Fruit fly (Drosophila melanogaster) whole organism, embryonic: ENCODE results near the gene mof.

ENCODE experiments used
- Adf1 ChIP-seq: fragments of 200-800 bp; sonication (Bioruptor generic); IDR thresholded peaks from 2 replicates; pipeline ENCODE4 v1.3.6; 2022; ENCODE audit warnings: missing biosample characterization, missing genetic modification characterization
- BEAF-32 ChIP-seq: fragments of 200-800 bp; sonication (Bioruptor generic); optimal IDR thresholded peaks from 3 replicates; lab custom pipeline; 2017; ENCODE audit warnings: missing biosample characterization, missing genetic modification characterization, mild to moderate bottlenecking, moderate library complexity, missing genetic modification reagents
- CG11093 ChIP-seq: fragments of 200-800 bp; sonication (Bioruptor generic); IDR thresholded peaks from 3 replicates; pipeline ENCODE4 v1.3.6; 2022; ENCODE audit warnings: missing biosample characterization, missing genetic modification characterization
- CG1647 ChIP-seq: fragments of 200-800 bp; sonication (Bioruptor generic); optimal IDR thresholded peaks from 3 replicates; lab custom pipeline; 2016; ENCODE audit warnings: missing biosample characterization, missing genetic modification characterization
- CG17359 ChIP-seq: fragments of 200-800 bp; sonication (Bioruptor generic); optimal IDR thresholded peaks from 3 replicates; lab custom pipeline; 2018; ENCODE audit warnings: missing biosample characterization, mild to moderate bottlenecking, missing genetic modification characterization, moderate library complexity
- CG17802 ChIP-seq: fragments of 200-800 bp; sonication (Bioruptor generic); optimal IDR thresholded peaks from 2 replicates; lab custom pipeline; 2018; ENCODE audit warnings: missing biosample characterization, mild to moderate bottlenecking, missing genetic modification characterization, moderate library complexity
- CG30431 ChIP-seq: fragments of 200-800 bp; sonication (Bioruptor generic); optimal IDR thresholded peaks from 2 replicates; lab custom pipeline; 2017; ENCODE audit warnings: missing biosample characterization, missing genetic modification characterization
- CG31224 ChIP-seq: fragments of 200-800 bp; sonication (Bioruptor generic); IDR thresholded peaks from 2 replicates; pipeline ENCODE4 v1.3.6; 2022; ENCODE audit warnings: missing biosample characterization, missing genetic modification characterization
- CG34376 ChIP-seq: fragments of 200-800 bp; sonication (Bioruptor generic); optimal IDR thresholded peaks from 2 replicates; lab custom pipeline; 2018; ENCODE audit warnings: missing biosample characterization, mild to moderate bottlenecking, missing genetic modification characterization
- CG34422 ChIP-seq: fragments of 200-800 bp; sonication (Bioruptor generic); IDR thresholded peaks from 3 replicates; pipeline ENCODE4 v1.3.6; 2022; ENCODE audit warnings: missing biosample characterization, missing genetic modification characterization
- CG4424 ChIP-seq: fragments of 200-800 bp; sonication (Bioruptor generic); optimal IDR thresholded peaks from 3 replicates; lab custom pipeline; 2016; ENCODE audit warnings: missing biosample characterization, missing genetic modification characterization
- CG6272 ChIP-seq: fragments of 200-800 bp; sonication (Bioruptor generic); IDR thresholded peaks from 2 replicates; pipeline ENCODE4 v1.3.6; 2022; ENCODE audit warnings: missing biosample characterization, missing genetic modification characterization
- CG6654 ChIP-seq: fragments of 200-800 bp; sonication (Bioruptor generic); optimal IDR thresholded peaks from 2 replicates; lab custom pipeline; 2017; ENCODE audit warnings: missing biosample characterization, mild to moderate bottlenecking, missing genetic modification characterization
- CG6683 ChIP-seq: fragments of 200-800 bp; sonication (Bioruptor generic); optimal IDR thresholded peaks from 2 replicates; lab custom pipeline; 2017; ENCODE audit warnings: missing biosample characterization, mild to moderate bottlenecking, missing genetic modification characterization, missing genetic modification reagents
- CG6689 ChIP-seq: fragments of 200-800 bp; sonication (Bioruptor generic); IDR thresholded peaks from 2 replicates; pipeline ENCODE4 v1.3.6; 2022; ENCODE audit warnings: missing biosample characterization, missing genetic modification characterization
- CG7786 ChIP-seq: fragments of 200-800 bp; sonication (Bioruptor generic); optimal IDR thresholded peaks from 2 replicates; lab custom pipeline; 2016; ENCODE audit warnings: missing biosample characterization, missing genetic modification characterization
- CG7963 ChIP-seq: fragments of 200-800 bp; sonication (Bioruptor generic); IDR thresholded peaks from 3 replicates; pipeline ENCODE4 v1.3.6; 2022; ENCODE audit warnings: missing biosample characterization, missing genetic modification characterization; ENCODE audit not compliant: partially characterized antibody
- CG8388 ChIP-seq: fragments of 200-800 bp; sonication (Bioruptor generic); optimal IDR thresholded peaks from 2 replicates; lab custom pipeline; 2019; ENCODE audit warnings: missing biosample characterization, mild to moderate bottlenecking, missing genetic modification characterization, moderate library complexity
- CG8924 ChIP-seq: fragments of 200-800 bp; optimal IDR thresholded peaks from 3 replicates; lab custom pipeline; 2019; ENCODE audit warnings: missing biosample characterization, mild to moderate bottlenecking, missing genetic modification characterization, moderate library complexity
- CG9797 ChIP-seq: fragments of 200-800 bp; sonication (Bioruptor generic); optimal IDR thresholded peaks from 3 replicates; lab custom pipeline; 2018; ENCODE audit warnings: missing biosample characterization, mild to moderate bottlenecking, missing genetic modification characterization
- CHES-1-like ChIP-seq: fragments of 200-800 bp; sonication (Bioruptor generic); optimal IDR thresholded peaks from 2 replicates; lab custom pipeline; 2016; ENCODE audit warnings: missing biosample characterization, missing genetic modification characterization
- Doc2 ChIP-seq: fragments of 200-800 bp; sonication (Bioruptor generic); IDR thresholded peaks from 2 replicates; pipeline ENCODE4 v1.3.6; 2022; ENCODE audit warnings: missing biosample characterization, missing genetic modification characterization
- Gsc ChIP-seq: fragments of 200-800 bp; sonication (Bioruptor generic); IDR thresholded peaks from 2 replicates; pipeline ENCODE4 v1.3.6; 2022; ENCODE audit warnings: missing biosample characterization, missing genetic modification characterization
- HHEX ChIP-seq: fragments of 200-800 bp; sonication (Bioruptor generic); optimal IDR thresholded peaks from 3 replicates; lab custom pipeline; 2017; ENCODE audit warnings: missing biosample characterization, mild to moderate bottlenecking, missing genetic modification characterization, missing genetic modification reagents
- HLH54F ChIP-seq: fragments of 200-800 bp; sonication (Bioruptor generic); optimal IDR thresholded peaks from 3 replicates; lab custom pipeline; 2016; ENCODE audit warnings: missing biosample characterization, missing genetic modification characterization
- Lpt ChIP-seq: fragments of >200 bp; optimal IDR thresholded peaks from 2 replicates; lab custom pipeline; 2018; ENCODE audit warnings: missing biosample characterization, missing genetic modification characterization
- Nf-YA ChIP-seq: fragments of 200-800 bp; sonication (Bioruptor generic); IDR thresholded peaks from 2 replicates; pipeline ENCODE4 v1.3.6; 2022; ENCODE audit warnings: missing biosample characterization, missing genetic modification characterization
- Nf-YC ChIP-seq: fragments of 200-800 bp; optimal IDR thresholded peaks from 3 replicates; lab custom pipeline; 2019; ENCODE audit warnings: missing biosample characterization, mild to moderate bottlenecking, missing genetic modification characterization, moderate library complexity
- Optix ChIP-seq: fragments of 200-800 bp; sonication (Bioruptor generic); IDR thresholded peaks from 3 replicates; pipeline ENCODE4 v1.3.6; 2022; ENCODE audit warnings: missing biosample characterization, missing genetic modification characterization
- Sin3A ChIP-seq: fragments of >200 bp; optimal IDR thresholded peaks from 2 replicates; lab custom pipeline; 2018
- Sox100B ChIP-seq: fragments of 200-800 bp; sonication (Bioruptor generic); optimal IDR thresholded peaks from 3 replicates; lab custom pipeline; 2018; ENCODE audit warnings: missing biosample characterization, mild to moderate bottlenecking, missing genetic modification characterization
- Sry-β ChIP-seq: fragments of 200-800 bp; sonication (Bioruptor generic); optimal IDR thresholded peaks from 2 replicates; lab custom pipeline; 2018; ENCODE audit warnings: missing biosample characterization, mild to moderate bottlenecking, missing genetic modification characterization, moderate library complexity
- Xrp1 ChIP-seq: fragments of 200-800 bp; sonication (Bioruptor generic); IDR thresholded peaks from 2 replicates; pipeline ENCODE4 v1.3.6; 2022; ENCODE audit warnings: missing biosample characterization, missing genetic modification characterization
- ab ChIP-seq: fragments of 200-800 bp; sonication (Bioruptor generic); optimal IDR thresholded peaks from 2 replicates; lab custom pipeline; 2016; ENCODE audit warnings: missing biosample characterization, missing genetic modification characterization
- bbx ChIP-seq: fragments of 200-800 bp; sonication (Bioruptor generic); IDR thresholded peaks from 2 replicates; pipeline ENCODE4 v1.3.6; 2022; ENCODE audit warnings: missing biosample characterization, missing genetic modification characterization; ENCODE audit not compliant: partially characterized antibody
- bowl ChIP-seq: fragments of 200-800 bp; sonication (Bioruptor generic); IDR thresholded peaks from 2 replicates; pipeline ENCODE4 v1.3.6; 2022; ENCODE audit warnings: missing biosample characterization, missing genetic modification characterization
- chif ChIP-seq, 2 experiments: fragments of 200-800 bp; sonication (Bioruptor generic); optimal IDR thresholded peaks; 3 replicates each; lab custom pipeline; 2016; ENCODE audit warnings: missing biosample characterization in 2 of 2, missing genetic modification characterization in 2 of 2
- dimm ChIP-seq: fragments of 200-800 bp; sonication (Bioruptor generic); IDR thresholded peaks from 2 replicates; pipeline ENCODE4 v1.3.6; 2022; ENCODE audit warnings: missing biosample characterization, missing genetic modification characterization
- fd64A ChIP-seq: fragments of 200-800 bp; sonication (Bioruptor generic); optimal IDR thresholded peaks from 3 replicates; lab custom pipeline; 2018; ENCODE audit warnings: missing biosample characterization, mild to moderate bottlenecking, missing genetic modification characterization
- fu2 ChIP-seq: fragments of 200-800 bp; sonication (Bioruptor generic); optimal IDR thresholded peaks from 2 replicates; lab custom pipeline; 2016; ENCODE audit warnings: missing biosample characterization, missing genetic modification characterization
- ham ChIP-seq: fragments of 200-800 bp; sonication (Bioruptor generic); IDR thresholded peaks from 2 replicates; pipeline ENCODE4 v1.3.6; 2022; ENCODE audit warnings: missing biosample characterization, missing genetic modification characterization
- her ChIP-seq: fragments of 200-800 bp; sonication (Bioruptor generic); optimal IDR thresholded peaks from 2 replicates; lab custom pipeline; 2016; ENCODE audit warnings: missing biosample characterization, missing genetic modification characterization
- lbe ChIP-seq: fragments of 200-800 bp; sonication (Bioruptor generic); optimal IDR thresholded peaks from 2 replicates; lab custom pipeline; 2016; ENCODE audit warnings: missing biosample characterization, mild to moderate bottlenecking, missing genetic modification characterization
- luna ChIP-seq: fragments of 200-800 bp; sonication (Bioruptor generic); optimal IDR thresholded peaks from 2 replicates; lab custom pipeline; 2016; ENCODE audit warnings: missing biosample characterization, missing genetic modification characterization
- maf-S ChIP-seq: fragments of 200-800 bp; sonication (Bioruptor generic); optimal IDR thresholded peaks from 2 replicates; lab custom pipeline; 2016; ENCODE audit warnings: missing biosample characterization, missing genetic modification characterization
- nerfin-1 ChIP-seq: fragments of 200-800 bp; sonication (Bioruptor generic); optimal IDR thresholded peaks from 3 replicates; lab custom pipeline; 2019; ENCODE audit warnings: missing biosample characterization, mild to moderate bottlenecking, missing genetic modification characterization, moderate library complexity
- onecut ChIP-seq: fragments of 200-800 bp; sonication (Bioruptor generic); IDR thresholded peaks from 2 replicates; pipeline ENCODE4 v1.3.6; 2022; ENCODE audit warnings: missing biosample characterization, missing genetic modification characterization
- row ChIP-seq: fragments of 200-800 bp; sonication (Bioruptor generic); IDR thresholded peaks from 3 replicates; pipeline ENCODE4 v1.3.6; 2022; ENCODE audit warnings: missing biosample characterization, missing genetic modification characterization
- sc ChIP-seq, 3 experiments: fragments of >200 bp in 2 of 3; fragments of 200-800 bp in 1 of 3; sonication (Bioruptor generic) in 1 of 3; optimal IDR thresholded peaks; 2 replicates in 2 of 3; 3 replicates in 1 of 3; lab custom pipeline; 2017; ENCODE audit warnings: mild to moderate bottlenecking in 1 of 3, missing biosample characterization in 1 of 3, missing genetic modification characterization in 1 of 3, missing genetic modification reagents in 1 of 3
- shn ChIP-seq: fragments of 200-800 bp; sonication (Bioruptor generic); optimal IDR thresholded peaks from 3 replicates; lab custom pipeline; 2016; ENCODE audit warnings: missing biosample characterization, missing genetic modification characterization
- sima ChIP-seq: fragments of 200-800 bp; sonication (Bioruptor generic); optimal IDR thresholded peaks from 2 replicates; lab custom pipeline; 2016; ENCODE audit warnings: missing biosample characterization, missing genetic modification characterization
- stc ChIP-seq: fragments of 200-800 bp; sonication (Bioruptor generic); IDR thresholded peaks from 2 replicates; pipeline ENCODE4 v1.3.6; 2022; ENCODE audit warnings: missing biosample characterization, missing genetic modification characterization

mof gene

DNA sequence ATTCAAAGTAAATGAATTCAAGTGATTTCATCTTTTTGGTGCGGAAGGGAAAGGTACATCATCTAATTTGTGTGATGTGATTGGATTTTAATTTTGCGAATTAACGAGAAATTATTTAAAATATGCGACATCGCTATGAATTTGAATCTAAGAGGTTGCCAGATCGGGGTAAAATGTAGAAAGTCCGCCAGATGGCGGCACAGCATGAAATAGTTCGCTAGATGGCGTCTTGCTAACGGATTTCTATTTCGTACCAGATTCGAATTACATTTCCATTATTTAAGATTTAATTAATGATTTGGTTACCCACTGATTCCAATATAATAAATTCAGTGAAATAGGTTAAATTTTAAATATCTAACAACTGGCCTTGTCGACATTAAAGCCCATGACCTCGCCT lies 6.7 kb upstream of the mof start (continued):
- 0 out of 3 replicates have a peak, but pooled peaks have one; percentile 25 for TF ChIP-seq CG7963 (GFP tag; lab: Robert Waterston, UW)
- no peak for TF ChIP-seq fd64A
- TF ChIP-seq CG17359 = peak; percentile 48
- TF ChIP-seq CG6683 (GFP tag; lab: Kevin White, UChicago) = no peak
- no peak for TF ChIP-seq Sin3A (lab: Kevin White, UChicago)
- no peak for TF ChIP-seq Nf-YA (GFP tag; lab: Robert Waterston, UW)
- TF ChIP-seq BEAF-32 (GFP tag; lab: Kevin White, UChicago) = peak; percentile 24
- TF ChIP-seq shn (GFP tag; lab: Kevin White, UChicago) = peak; percentile 12
- no peak for TF ChIP-seq stc (GFP tag; lab: Robert Waterston, UW)
- TF ChIP-seq Lpt = no peak
- no peak for TF ChIP-seq CG8924
- TF ChIP-seq lbe (GFP tag; lab: Kevin White, UChicago) = no peak
- no peak for TF ChIP-seq Sox100B (GFP tag; lab: Kevin White, UChicago)
- no peak for TF ChIP-seq CG7786
- no peak for TF ChIP-seq nerfin-1
- peak; percentile 16 for TF ChIP-seq maf-S (GFP tag; lab: Kevin White, UChicago)
- TF ChIP-seq ab (GFP tag; lab: Kevin White, UChicago) = no peak
- TF ChIP-seq bowl (GFP tag; lab: Robert Waterston, UW) = no peak
- TF ChIP-seq row (GFP tag; lab: Robert Waterston, UW) = no peak
- TF ChIP-seq CG6654 (GFP tag; lab: Kevin White, UChicago) = no peak
- no peak for TF ChIP-seq CG6272 (GFP tag; lab: Robert Waterston, UW)
- no peak for TF ChIP-seq luna (GFP tag; lab: Kevin White, UChicago)
- TF ChIP-seq CG17802 (tag; lab: Kevin White, UChicago) = no peak
- peak; percentile 33 for TF ChIP-seq Nf-YC (tag; lab: Kevin White, UChicago)
- no peak for TF ChIP-seq bbx (GFP tag; lab: Robert Waterston, UW)
- peak; percentile 30; the same call in 1 of the 2 replicates for TF ChIP-seq onecut (GFP tag; lab: Robert Waterston, UW)
- TF ChIP-seq CHES-1-like (GFP tag; lab: Kevin White, UChicago) = peak; percentile 5
- TF ChIP-seq Gsc (GFP tag; lab: Robert Waterston, UW) = no peak
- TF ChIP-seq fu2 (GFP tag; lab: Kevin White, UChicago) = no peak
- no peak for TF ChIP-seq CG9797 (GFP tag; lab: Kevin White, UChicago)
- no peak for TF ChIP-seq sc (optimal IDR thresholded peaks at IDR 0.05; lab: Kevin White, UChicago)
- TF ChIP-seq sc (GFP tag; optimal IDR thresholded peaks at IDR 0.05; lab: Kevin White, UChicago) = no peak
- TF ChIP-seq CG30431 (GFP tag; lab: Kevin White, UChicago) = no peak
- TF ChIP-seq CG31224 (GFP tag; lab: Robert Waterston, UW) = no peak
- no peak for TF ChIP-seq ham
- TF ChIP-seq Sry-β (GFP tag; lab: Kevin White, UChicago) = no peak
- TF ChIP-seq her = no peak
- TF ChIP-seq CG6689 (GFP tag; lab: Robert Waterston, UW) = no peak
- TF ChIP-seq Doc2 = no peak
- TF ChIP-seq dimm (GFP tag; lab: Robert Waterston, UW) = no peak
- TF ChIP-seq HHEX (GFP tag; lab: Kevin White, UChicago) = no peak
- no peak for TF ChIP-seq sima (GFP tag; lab: Kevin White, UChicago)
- peak; percentile 8 for TF ChIP-seq HLH54F
- TF ChIP-seq Xrp1 (GFP tag; lab: Robert Waterston, UW) = no peak
- peak; percentile 15 for TF ChIP-seq CG34376
- no peak for TF ChIP-seq CG8388 (GFP tag; lab: Kevin White, UChicago)
- TF ChIP-seq CG4424 = peak; percentile 8
- TF ChIP-seq Adf1 (GFP tag; lab: Robert Waterston, UW) = no peak
- TF ChIP-seq CG11093 (GFP tag; lab: Robert Waterston, UW) = no peak
- TF ChIP-seq Optix (GFP tag; lab: Robert Waterston, UW) = no peak
- 0 out of 3 replicates have a peak, but pooled peaks have one; percentile 18 for TF ChIP-seq CG34422 (GFP tag; lab: Robert Waterston, UW)
- TF ChIP-seq chif (GFP tag; optimal IDR thresholded peaks at IDR 0.05; lab: Kevin White, UChicago) = peak in 1 of 2 experiments; percentile 64
- TF ChIP-seq CG1647 = no peak
